Fruit fly (Drosophila melanogaster): ENCODE measurements around the gene Pus1.

The Pus1 gene

DNA sequence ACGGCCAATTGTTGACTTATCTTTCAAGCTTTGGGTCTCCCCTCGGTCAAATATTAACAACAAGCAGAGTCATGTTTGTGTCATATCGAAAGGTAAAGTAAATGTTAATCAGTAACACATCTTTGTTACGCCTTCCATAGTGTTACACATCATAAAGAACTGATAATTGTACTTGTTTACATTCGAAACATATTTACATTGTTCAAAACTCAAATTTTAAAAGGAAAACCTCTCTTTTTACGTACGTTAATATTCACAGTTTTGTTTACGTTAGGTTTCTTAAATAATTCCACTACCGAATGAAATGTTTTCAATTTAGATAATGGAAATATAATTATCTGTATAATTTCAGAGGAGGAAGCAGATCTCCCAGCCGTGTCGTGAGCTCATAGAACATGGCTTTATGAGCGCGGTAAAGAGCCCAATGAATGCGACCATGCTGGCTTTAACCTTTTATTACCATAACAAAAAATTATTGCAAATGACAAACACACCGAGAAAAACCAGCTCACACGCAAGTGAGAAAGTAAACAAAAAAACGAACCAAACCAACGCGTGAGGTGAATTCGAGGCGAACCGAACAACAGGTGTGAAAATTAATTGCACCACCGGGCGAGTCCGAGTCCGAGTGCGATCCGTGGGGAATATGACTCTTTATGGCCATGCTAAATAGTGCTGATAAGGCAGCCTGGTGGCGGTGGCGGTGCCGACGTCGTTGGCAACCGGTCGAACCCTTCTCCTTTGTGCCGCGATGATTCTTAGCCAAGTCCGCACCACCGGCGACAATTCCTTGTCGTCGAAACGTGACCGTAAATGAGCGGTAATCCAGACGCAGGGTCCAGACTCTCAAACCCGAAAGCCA, 50.0 kb downstream of the Pus1 start (continued):
- TF ChIP-seq zen2 (GFP tag; IDR thresholded peaks at IDR 0.05; ENCODE audit: partially characterized antibody) (no peak), stc (GFP tag; IDR thresholded peaks at IDR 0.05) (no peak), prd (optimal IDR thresholded peaks at IDR 0.05) (no peak), prd (GFP tag; IDR thresholded peaks at IDR 0.05) (no peak), B-H2 (GFP tag; optimal IDR thresholded peaks at IDR 0.05) (no peak), CG13123 (GFP tag; optimal IDR thresholded peaks at IDR 0.05) (peak; percentile 38), CG15696 (tag; optimal IDR thresholded peaks at IDR 0.05) (peak; percentile 90), sqz (GFP tag; optimal IDR thresholded peaks at IDR 0.05) (no peak), YL-1 (GFP tag; optimal IDR thresholded peaks at IDR 0.05) (peak; percentile 19), CG6689 (GFP tag; IDR thresholded peaks at IDR 0.05) (no peak), ab (GFP tag; optimal IDR thresholded peaks at IDR 0.05) (no peak), CG3281 (GFP tag; optimal IDR thresholded peaks at IDR 0.05) (peak; percentile 27), dmrt11E (tag; optimal IDR thresholded peaks at IDR 0.05) (peak; percentile 74), Mes4 (GFP tag; optimal IDR thresholded peaks at IDR 0.05) (peak; percentile 18), cas (GFP tag; IDR thresholded peaks at IDR 0.05) (no peak), schlank (tag; optimal IDR thresholded peaks at IDR 0.05) (no peak), zen (tag; optimal IDR thresholded peaks at IDR 0.05) (peak; percentile 44), CG10431 (GFP tag; optimal IDR thresholded peaks at IDR 0.05) (peak; percentile 3), ems (GFP tag; optimal IDR thresholded peaks at IDR 0.05) (no peak), CG31224 (GFP tag; IDR thresholded peaks at IDR 0.05) (no peak), CG13424 (tag; optimal IDR thresholded peaks at IDR 0.05) (peak; percentile 37), H15 (GFP tag; IDR thresholded peaks at IDR 0.05) (no peak), NC2β (GFP tag; optimal IDR thresholded peaks at IDR 0.05) (no peak), CG15479 (GFP tag; optimal IDR thresholded peaks at IDR 0.05) (peak; percentile 83), croc (GFP tag; conservative IDR thresholded peaks at IDR 0.05) (no peak), chm (GFP tag; IDR thresholded peaks at IDR 0.05) (peak; percentile 67; the same call in 1 of the 2 replicates), HLH54F (GFP tag; optimal IDR thresholded peaks at IDR 0.05) (no peak), tll (GFP tag; optimal IDR thresholded peaks at IDR 0.05) (no peak), CG8359 (GFP tag; optimal IDR thresholded peaks at IDR 0.05; ENCODE audit: borderline replicate concordance) (peak; percentile 5), jigr1 (GFP tag; IDR thresholded peaks at IDR 0.05) (no peak), vfl (GFP tag; optimal IDR thresholded peaks at IDR 0.05) (no peak), sim (GFP tag; IDR thresholded peaks at IDR 0.05) (0 out of 2 replicates have a peak, but pooled peaks have one; percentile 22), Doc3 (GFP tag; IDR thresholded peaks at IDR 0.05; ENCODE audit: partially characterized antibody) (no peak), Doc2 (GFP tag; IDR thresholded peaks at IDR 0.05) (no peak), Bdp1 (GFP tag; optimal IDR thresholded peaks at IDR 0.05) (no peak), Asciz (GFP tag; optimal IDR thresholded peaks at IDR 0.05) (peak; percentile 82), fu2 (GFP tag; optimal IDR thresholded peaks at IDR 0.05) (no peak), CG7963 (GFP tag; IDR thresholded peaks at IDR 0.05; ENCODE audit: partially characterized antibody) (no peak), CG7556 (GFP tag; optimal IDR thresholded peaks at IDR 0.05) (peak; percentile 56), CG9817 (tag; optimal IDR thresholded peaks at IDR 0.05) (peak; percentile 32), dm (GFP tag; optimal IDR thresholded peaks at IDR 0.05) (no peak), Adf1 (GFP tag; IDR thresholded peaks at IDR 0.05) (no peak), dati (GFP tag; IDR thresholded peaks at IDR 0.05) (no peak), lilli (GFP tag; optimal IDR thresholded peaks at IDR 0.05) (no peak), CG8290 (GFP tag; optimal IDR thresholded peaks at IDR 0.05) (no peak), CG8290 (tag; optimal IDR thresholded peaks at IDR 0.05) (peak in 1 of 2 experiments; percentile 39), maf-S (GFP tag; optimal IDR thresholded peaks at IDR 0.05) (peak; percentile 15), CG30431 (GFP tag; optimal IDR thresholded peaks at IDR 0.05) (no peak), trem (tag; optimal IDR thresholded peaks at IDR 0.05) (no peak), shn (GFP tag; optimal IDR thresholded peaks at IDR 0.05) (no peak)

All from whole organism, embryonic.